Fruit fly (Drosophila melanogaster) whole organism, embryonic: ENCODE results near the gene Fer3HCH.

Experiments
- Antp ChIP-seq: fragments of 200-800 bp; sonication (Bioruptor generic); optimal IDR thresholded peaks from 3 replicates; lab custom pipeline; 2016; ENCODE audit warnings: missing biosample characterization, missing genetic modification characterization
- CG11085 ChIP-seq: fragments of 200-800 bp; sonication (Bioruptor generic); IDR thresholded peaks from 2 replicates; pipeline ENCODE4 v1.3.6; 2022; ENCODE audit warnings: missing biosample characterization, missing genetic modification characterization
- CG12744 ChIP-seq: fragments of 200-800 bp; sonication (Bioruptor generic); optimal IDR thresholded peaks from 2 replicates; lab custom pipeline; 2016; ENCODE audit warnings: missing biosample characterization, missing genetic modification characterization
- CG34422 ChIP-seq: fragments of 200-800 bp; sonication (Bioruptor generic); IDR thresholded peaks from 3 replicates; pipeline ENCODE4 v1.3.6; 2022; ENCODE audit warnings: missing biosample characterization, missing genetic modification characterization
- CrebB ChIP-seq: fragments of 200-800 bp; sonication (Bioruptor generic); optimal IDR thresholded peaks from 3 replicates; lab custom pipeline; 2018; ENCODE audit warnings: missing biosample characterization, mild to moderate bottlenecking, missing genetic modification characterization
- Meics ChIP-seq: fragments of 200-800 bp; sonication (Bioruptor generic); optimal IDR thresholded peaks from 2 replicates; lab custom pipeline; 2017; ENCODE audit warnings: missing biosample characterization, mild to moderate bottlenecking, missing genetic modification characterization
- NC2α ChIP-seq: fragments of 200-800 bp; sonication (Bioruptor generic); optimal IDR thresholded peaks from 2 replicates; lab custom pipeline; 2016; ENCODE audit warnings: missing biosample characterization, missing genetic modification characterization
- PHDP ChIP-seq: fragments of 200-800 bp; sonication (Bioruptor generic); optimal IDR thresholded peaks from 3 replicates; lab custom pipeline; 2018; ENCODE audit warnings: missing biosample characterization, mild to moderate bottlenecking, missing genetic modification characterization, moderate library complexity
- her ChIP-seq: fragments of 200-800 bp; sonication (Bioruptor generic); optimal IDR thresholded peaks from 2 replicates; lab custom pipeline; 2016; ENCODE audit warnings: missing biosample characterization, missing genetic modification characterization

DNA sequence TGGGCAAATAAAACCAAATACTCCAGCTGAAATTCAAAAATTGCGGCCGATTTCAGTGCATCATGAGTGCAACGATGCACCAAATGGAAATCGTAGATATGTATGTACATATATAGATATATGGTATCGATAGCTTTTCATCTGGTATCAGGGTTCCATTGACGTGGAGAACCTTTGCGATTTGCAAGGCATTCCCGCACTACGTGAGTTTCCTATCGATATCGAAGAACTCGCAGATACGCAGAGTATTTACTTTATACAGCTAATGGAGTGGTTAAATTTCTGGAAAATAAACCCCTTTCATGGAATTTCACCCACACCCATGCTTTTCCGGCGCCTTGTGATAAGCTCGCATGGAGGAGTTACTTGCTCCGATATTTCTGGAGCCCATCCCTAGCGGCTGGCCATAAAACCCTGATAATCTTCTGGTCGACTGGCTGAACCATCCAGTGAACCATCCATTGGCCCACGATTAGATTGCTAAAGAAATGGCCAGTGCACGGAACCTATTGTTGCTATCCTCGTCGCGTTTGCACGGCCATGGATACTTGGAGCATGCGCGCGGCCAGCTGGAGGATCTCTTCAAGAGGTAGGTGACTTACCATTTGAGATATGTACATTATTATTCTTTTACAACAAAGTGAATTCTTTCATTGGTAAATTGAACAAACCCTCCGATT is 13.8 kb downstream of the Fer3HCH start, which contains the start of gene CG2200:
- TF ChIP-seq Antp (GFP tag; lab: Kevin White, UChicago) (peak; percentile 37), NC2α (GFP tag; lab: Kevin White, UChicago) (no peak), PHDP (tag; lab: Kevin White, UChicago) (peak; percentile 46), CG11085 (GFP tag; lab: Robert Waterston, UW) (no peak), her (peak; percentile 0), CG34422 (GFP tag; lab: Robert Waterston, UW) (0 out of 3 replicates have a peak, but pooled peaks have one; percentile 51), CrebB (tag; lab: Kevin White, UChicago) (no peak), Meics (peak; percentile 31), CG12744 (GFP tag; lab: Kevin White, UChicago) (no peak)
